Fruit fly (Drosophila melanogaster) whole organism, embryonic: ENCODE data around the gene dib.

Experiments used
- Asciz ChIP-seq: fragments of 200-800 bp; sonication (Bioruptor generic); optimal IDR thresholded peaks from 2 replicates; lab custom pipeline; 2017; ENCODE audit warnings: missing biosample characterization, mild to moderate bottlenecking, missing genetic modification characterization, missing genetic modification reagents
- Blimp-1 ChIP-seq: fragments of 200-800 bp; sonication (Bioruptor generic); optimal IDR thresholded peaks from 3 replicates; lab custom pipeline; 2018; ENCODE audit warnings: missing biosample characterization, missing genetic modification characterization, mild to moderate bottlenecking, moderate library complexity, missing genetic modification reagents
- CG10209 ChIP-seq: fragments of 200-800 bp; sonication (Bioruptor generic); optimal IDR thresholded peaks from 3 replicates; lab custom pipeline; 2017; ENCODE audit warnings: missing biosample characterization, mild to moderate bottlenecking, missing genetic modification characterization, missing genetic modification reagents
- CG10979 ChIP-seq: fragments of 200-800 bp; sonication (Bioruptor generic); optimal IDR thresholded peaks from 2 replicates; lab custom pipeline; 2018; ENCODE audit warnings: missing biosample characterization, mild to moderate bottlenecking, missing genetic modification characterization, moderate library complexity
- CG11696 ChIP-seq: fragments of 200-800 bp; sonication (Bioruptor generic); IDR thresholded peaks from 2 replicates; pipeline ENCODE4 v1.3.6; 2022; ENCODE audit warnings: missing biosample characterization, missing genetic modification characterization
- CG12391 ChIP-seq: fragments of 200-800 bp; sonication (Bioruptor generic); optimal IDR thresholded peaks from 3 replicates; lab custom pipeline; 2018; ENCODE audit warnings: missing biosample characterization, mild to moderate bottlenecking, missing genetic modification characterization, moderate library complexity
- CG12659 ChIP-seq: fragments of 200-800 bp; sonication (Bioruptor generic); optimal IDR thresholded peaks from 3 replicates; lab custom pipeline; 2017; ENCODE audit warnings: mild to moderate bottlenecking, missing biosample characterization, missing genetic modification reagents, missing genetic modification characterization
- CG14050 ChIP-seq: fragments of 200-800 bp; sonication (Bioruptor generic); IDR thresholded peaks from 3 replicates; pipeline ENCODE4 v1.3.6; 2022; ENCODE audit warnings: missing biosample characterization, missing genetic modification characterization
- CG15011 ChIP-seq: fragments of 200-800 bp; sonication (Bioruptor generic); optimal IDR thresholded peaks from 3 replicates; lab custom pipeline; 2018; ENCODE audit warnings: missing biosample characterization, mild to moderate bottlenecking, missing genetic modification characterization
- CG16779 ChIP-seq: fragments of 200-800 bp; sonication (Bioruptor generic); IDR thresholded peaks from 2 replicates; pipeline ENCODE4 v1.3.6; 2022; ENCODE audit warnings: missing biosample characterization, missing genetic modification characterization
- CG17802 ChIP-seq: fragments of 200-800 bp; sonication (Bioruptor generic); optimal IDR thresholded peaks from 2 replicates; lab custom pipeline; 2018; ENCODE audit warnings: missing biosample characterization, mild to moderate bottlenecking, missing genetic modification characterization, moderate library complexity
- CG1832 ChIP-seq: fragments of 200-800 bp; sonication (Bioruptor generic); optimal IDR thresholded peaks from 2 replicates; lab custom pipeline; 2017; ENCODE audit warnings: missing biosample characterization, mild to moderate bottlenecking, missing genetic modification characterization, inconsistent platforms
- CG2116 ChIP-seq: fragments of 200-800 bp; sonication (Bioruptor generic); optimal IDR thresholded peaks from 3 replicates; lab custom pipeline; 2018; ENCODE audit warnings: missing biosample characterization, mild to moderate bottlenecking, missing genetic modification characterization
- CG2889 ChIP-seq: fragments of 200-800 bp; sonication (Bioruptor generic); IDR thresholded peaks from 3 replicates; pipeline ENCODE4 v1.3.6; 2022; ENCODE audit warnings: missing biosample characterization, missing genetic modification characterization
- CG31441 ChIP-seq: fragments of 200-800 bp; sonication (Bioruptor generic); IDR thresholded peaks from 2 replicates; pipeline ENCODE4 v1.3.6; 2022; ENCODE audit warnings: missing biosample characterization, missing genetic modification characterization
- CG33213 ChIP-seq: fragments of 200-800 bp; sonication (Bioruptor generic); optimal IDR thresholded peaks from 3 replicates; lab custom pipeline; 2016; ENCODE audit warnings: missing biosample characterization, missing genetic modification characterization
- CG4707 ChIP-seq: fragments of 200-800 bp; sonication (Bioruptor generic); optimal IDR thresholded peaks from 2 replicates; lab custom pipeline; 2018; ENCODE audit warnings: missing biosample characterization, mild to moderate bottlenecking, missing genetic modification characterization, moderate library complexity
- CG4730 ChIP-seq: fragments of 200-800 bp; sonication (Bioruptor generic); IDR thresholded peaks from 2 replicates; pipeline ENCODE4 v1.3.6; 2022; ENCODE audit warnings: missing biosample characterization, missing genetic modification characterization
- CG8478 ChIP-seq: fragments of >200 bp; optimal IDR thresholded peaks from 2 replicates; lab custom pipeline; 2018
- CG9817 ChIP-seq: fragments of 200-800 bp; sonication (Bioruptor generic); optimal IDR thresholded peaks from 2 replicates; lab custom pipeline; 2018; ENCODE audit warnings: missing biosample characterization, mild to moderate bottlenecking, missing genetic modification characterization, moderate library complexity
- CHES-1-like ChIP-seq: fragments of 200-800 bp; sonication (Bioruptor generic); optimal IDR thresholded peaks from 2 replicates; lab custom pipeline; 2016; ENCODE audit warnings: missing biosample characterization, missing genetic modification characterization
- Chrac-16 ChIP-seq: fragments of 200-800 bp; sonication (Bioruptor generic); optimal IDR thresholded peaks from 3 replicates; lab custom pipeline; 2016; ENCODE audit warnings: missing biosample characterization, missing genetic modification characterization
- D ChIP-seq, 2 experiments: fragments of 200-800 bp in 1 of 2; fragments of >200 bp in 1 of 2; sonication (Bioruptor generic) in 1 of 2; optimal IDR thresholded peaks; 2 replicates in 1 of 2; 3 replicates in 1 of 2; lab custom pipeline; 2017; ENCODE audit warnings: mild to moderate bottlenecking in 1 of 2, missing biosample characterization in 1 of 2, missing genetic modification characterization in 1 of 2, missing genetic modification reagents in 1 of 2
- D19A ChIP-seq: fragments of 200-800 bp; optimal IDR thresholded peaks from 3 replicates; lab custom pipeline; 2019; ENCODE audit warnings: missing biosample characterization, mild to moderate bottlenecking, missing genetic modification characterization, moderate library complexity
- Dip3 ChIP-seq: fragments of 200-800 bp; sonication (Bioruptor generic); optimal IDR thresholded peaks from 3 replicates; lab custom pipeline; 2016; ENCODE audit warnings: missing biosample characterization, missing genetic modification characterization
- Doc3 ChIP-seq: fragments of 200-800 bp; sonication (Bioruptor generic); IDR thresholded peaks from 3 replicates; pipeline ENCODE4 v1.3.6; 2022; ENCODE audit warnings: missing biosample characterization, missing genetic modification characterization; ENCODE audit not compliant: partially characterized antibody
- Med ChIP-seq: fragments of 200-800 bp; sonication (Bioruptor generic); peaks from one replicate; lab custom pipeline; 2016; ENCODE audit warnings: missing biosample characterization, missing genetic modification characterization, mild to moderate bottlenecking, inconsistent platforms, moderate library complexity
- NK7.1 ChIP-seq: fragments of 200-800 bp; sonication (Bioruptor generic); optimal IDR thresholded peaks from 3 replicates; lab custom pipeline; 2016; ENCODE audit warnings: missing biosample characterization, missing genetic modification characterization
- Oaz ChIP-seq: fragments of 200-800 bp; sonication (Bioruptor generic); IDR thresholded peaks from 2 replicates; pipeline ENCODE4 v1.3.6; 2022; ENCODE audit warnings: missing biosample characterization, missing genetic modification characterization
- Optix ChIP-seq: fragments of 200-800 bp; sonication (Bioruptor generic); IDR thresholded peaks from 3 replicates; pipeline ENCODE4 v1.3.6; 2022; ENCODE audit warnings: missing biosample characterization, missing genetic modification characterization
- Rfx ChIP-seq: fragments of 200-800 bp; sonication (Bioruptor generic); IDR thresholded peaks from 2 replicates; pipeline ENCODE4 v1.3.6; 2022; ENCODE audit warnings: missing biosample characterization, missing genetic modification characterization
- Rx ChIP-seq: fragments of 200-800 bp; sonication (Bioruptor generic); IDR thresholded peaks from 2 replicates; pipeline ENCODE4 v1.3.6; 2022; ENCODE audit warnings: missing biosample characterization, missing genetic modification characterization
- Xbp1 ChIP-seq: fragments of 200-800 bp; sonication (Bioruptor generic); optimal IDR thresholded peaks from 3 replicates; lab custom pipeline; 2016; ENCODE audit warnings: missing biosample characterization, mild to moderate bottlenecking, missing genetic modification characterization
- Xrp1 ChIP-seq: fragments of 200-800 bp; sonication (Bioruptor generic); IDR thresholded peaks from 2 replicates; pipeline ENCODE4 v1.3.6; 2022; ENCODE audit warnings: missing biosample characterization, missing genetic modification characterization
- bigmax ChIP-seq: fragments of 200-800 bp; sonication (Bioruptor generic); optimal IDR thresholded peaks from 2 replicates; lab custom pipeline; 2018; ENCODE audit warnings: missing biosample characterization, mild to moderate bottlenecking, missing genetic modification characterization
- bsh ChIP-seq, 2 experiments: fragments of 200-800 bp; sonication (Bioruptor generic); optimal IDR thresholded peaks; 2 replicates each; lab custom pipeline; 2017 to 2018; ENCODE audit warnings: mild to moderate bottlenecking in 2 of 2, missing biosample characterization in 2 of 2, missing genetic modification characterization in 2 of 2, moderate library complexity in 1 of 2
- cas ChIP-seq: fragments of 200-800 bp; sonication (Bioruptor generic); IDR thresholded peaks from 2 replicates; pipeline ENCODE4 v1.3.6; 2022; ENCODE audit warnings: missing biosample characterization, missing genetic modification characterization
- chm ChIP-seq: fragments of 200-800 bp; sonication (Bioruptor generic); IDR thresholded peaks from 2 replicates; pipeline ENCODE4 v1.3.6; 2022; ENCODE audit warnings: missing biosample characterization, missing genetic modification characterization
- gem ChIP-seq: fragments of 200-800 bp; sonication (Bioruptor generic); optimal IDR thresholded peaks from 2 replicates; lab custom pipeline; 2019; ENCODE audit warnings: missing biosample characterization, mild to moderate bottlenecking, missing genetic modification characterization, moderate library complexity
- jigr1 ChIP-seq: fragments of 200-800 bp; sonication (Bioruptor generic); IDR thresholded peaks from 3 replicates; pipeline ENCODE4 v1.3.6; 2022; ENCODE audit warnings: missing biosample characterization, missing genetic modification characterization
- oc ChIP-seq: fragments of 200-800 bp; sonication (Bioruptor generic); optimal IDR thresholded peaks from 2 replicates; lab custom pipeline; 2018; ENCODE audit warnings: missing biosample characterization, mild to moderate bottlenecking, missing genetic modification characterization, moderate library complexity
- otp ChIP-seq: fragments of 200-800 bp; sonication (Bioruptor generic); IDR thresholded peaks from 3 replicates; pipeline ENCODE4, ENCODE4 v1.3.6; 2022; ENCODE audit warnings: missing biosample characterization, missing genetic modification characterization
- pum ChIP-seq: fragments of 200-800 bp; sonication (Bioruptor generic); optimal IDR thresholded peaks from 2 replicates; lab custom pipeline; 2016; ENCODE audit warnings: missing biosample characterization, missing genetic modification characterization
- row ChIP-seq: fragments of 200-800 bp; sonication (Bioruptor generic); IDR thresholded peaks from 3 replicates; pipeline ENCODE4 v1.3.6; 2022; ENCODE audit warnings: missing biosample characterization, missing genetic modification characterization
- seq ChIP-seq: fragments of 200-800 bp; sonication (Bioruptor generic); IDR thresholded peaks from 2 replicates; pipeline ENCODE4 v1.3.6; 2022; ENCODE audit warnings: missing biosample characterization, missing genetic modification characterization
- sima ChIP-seq: fragments of 200-800 bp; sonication (Bioruptor generic); optimal IDR thresholded peaks from 2 replicates; lab custom pipeline; 2016; ENCODE audit warnings: missing biosample characterization, missing genetic modification characterization
- sr ChIP-seq: fragments of 200-800 bp; sonication (Bioruptor generic); IDR thresholded peaks from 3 replicates; pipeline ENCODE4 v1.3.6; 2022; ENCODE audit warnings: missing biosample characterization, missing genetic modification characterization
- tin ChIP-seq: fragments of 200-800 bp; sonication (Bioruptor generic); optimal IDR thresholded peaks from 3 replicates; lab custom pipeline; 2016; ENCODE audit warnings: missing biosample characterization, missing genetic modification characterization
- ttk ChIP-seq: fragments of 200-800 bp; sonication (Bioruptor generic); IDR thresholded peaks from 2 replicates; pipeline ENCODE4 v2.1.2; 2022; ENCODE audit warnings: missing biosample characterization, missing genetic modification characterization
- vvl ChIP-seq: fragments of 200-800 bp; sonication (Bioruptor generic); IDR thresholded peaks from 2 replicates; pipeline ENCODE4 v1.3.6; 2022; ENCODE audit warnings: missing biosample characterization, missing genetic modification characterization

dib gene

dm6 chr3L:4076907-4077306 lies 14.8 kb downstream of the dib start (continued):
- no peak for TF ChIP-seq Dip3 (GFP tag; lab: Kevin White, UChicago)
- peak; percentile 30; the same call in 1 of the 2 replicates for TF ChIP-seq Oaz

- TF ChIP-seq CG10209 (GFP tag; lab: Kevin White, UChicago) (no peak), CG2889 (GFP tag; lab: Robert Waterston, UW) (no peak), sr (GFP tag; lab: Robert Waterston, UW) (no peak), CG17802 (tag; lab: Kevin White, UChicago) (no peak), CG16779 (GFP tag; lab: Robert Waterston, UW) (no peak), Optix (GFP tag; lab: Robert Waterston, UW) (no peak), tin (GFP tag; lab: Kevin White, UChicago) (peak; percentile 4), CG31441 (GFP tag; lab: Robert Waterston, UW) (0 out of 2 replicates have a peak, but pooled peaks have one; percentile 13), otp (GFP tag; lab: Robert Waterston, UW) (no peak), Rx (GFP tag; lab: Robert Waterston, UW) (no peak), ttk (no peak), D19A (tag; lab: Kevin White, UChicago) (peak; percentile 0), Rfx (GFP tag; lab: Robert Waterston, UW) (no peak), CG12659 (GFP tag; lab: Kevin White, UChicago) (no peak), CG12391 (tag; lab: Kevin White, UChicago) (peak; percentile 8), CG1832 (GFP tag; lab: Kevin White, UChicago) (no peak), CG8478 (lab: Kevin White, UChicago) (no peak), CG4707 (GFP tag; lab: Kevin White, UChicago) (no peak), CG15011 (GFP tag; lab: Kevin White, UChicago) (no peak), Asciz (GFP tag; lab: Kevin White, UChicago) (no peak), Blimp-1 (GFP tag; lab: Kevin White, UChicago) (peak; percentile 44), row (GFP tag; lab: Robert Waterston, UW) (0 out of 3 replicates have a peak, but pooled peaks have one; percentile 36), bsh (GFP tag; optimal IDR thresholded peaks at IDR 0.05; lab: Kevin White, UChicago) (peak in 1 of 2 experiments; percentile 26), CG11696 (GFP tag; lab: Robert Waterston, UW) (no peak), CG14050 (no peak), cas (no peak), chm (GFP tag; lab: Robert Waterston, UW) (no peak), oc (tag; lab: Kevin White, UChicago) (no peak), Chrac-16 (GFP tag; lab: Kevin White, UChicago) (no peak), vvl (GFP tag; lab: Robert Waterston, UW) (no peak), seq (no peak), CHES-1-like (no peak), gem (peak; percentile 46), CG33213 (GFP tag; lab: Kevin White, UChicago) (no peak), Oaz (no peak), CG10979 (tag; lab: Kevin White, UChicago) (peak; percentile 47), Doc3 (GFP tag; lab: Robert Waterston, UW) (no peak), CG2116 (no peak), Xbp1 (GFP tag; lab: Kevin White, UChicago) (no peak), NK7.1 (GFP tag; lab: Kevin White, UChicago) (no peak), pum (GFP tag; lab: Kevin White, UChicago) (no peak), Xrp1 (GFP tag; lab: Robert Waterston, UW) (peak; percentile 29; the same call in 1 of the 2 replicates), sima (no peak), Med (GFP tag; lab: Kevin White, UChicago) (no peak), bigmax (no peak), CG9817 (tag; lab: Kevin White, UChicago) (no peak), D (optimal IDR thresholded peaks at IDR 0.05; lab: Kevin White, UChicago) (no peak), D (GFP tag; optimal IDR thresholded peaks at IDR 0.05; lab: Kevin White, UChicago) (peak; percentile 6), jigr1 (GFP tag; lab: Robert Waterston, UW) (no peak), CG4730 (GFP tag; lab: Robert Waterston, UW) (no peak)
These were observed 18.2 kb downstream of the dib start for dm6 chr3L:4080278-4080677.
